Fruit fly (Drosophila melanogaster) whole organism, embryonic: ENCODE measurements around the gene Drsl1.

Experiments used
- Bteb2 ChIP-seq: fragments of 200-800 bp; sonication (Bioruptor generic); optimal IDR thresholded peaks from 2 replicates; lab custom pipeline; 2016; ENCODE audit warnings: missing biosample characterization, missing genetic modification characterization
- CG10431 ChIP-seq: fragments of 200-800 bp; sonication (Bioruptor generic); optimal IDR thresholded peaks from 3 replicates; lab custom pipeline; 2018; ENCODE audit warnings: missing biosample characterization, mild to moderate bottlenecking, missing genetic modification characterization
- CG12104 ChIP-seq: fragments of 200-800 bp; sonication (Bioruptor generic); optimal IDR thresholded peaks from 3 replicates; lab custom pipeline; 2016; ENCODE audit warnings: missing biosample characterization, missing genetic modification characterization
- CG12769 ChIP-seq: fragments of 200-800 bp; sonication (Bioruptor generic); optimal IDR thresholded peaks from 2 replicates; lab custom pipeline; 2019; ENCODE audit warnings: missing biosample characterization, mild to moderate bottlenecking, missing genetic modification characterization, moderate library complexity
- CG13624 ChIP-seq: fragments of 200-800 bp; sonication (Bioruptor generic); optimal IDR thresholded peaks from 2 replicates; lab custom pipeline; 2016; ENCODE audit warnings: missing biosample characterization, missing genetic modification characterization
- CG15479 ChIP-seq: fragments of 200-800 bp; sonication (Bioruptor generic); optimal IDR thresholded peaks from 3 replicates; lab custom pipeline; 2019; ENCODE audit warnings: missing biosample characterization, mild to moderate bottlenecking, missing genetic modification characterization, moderate library complexity
- CG1832 ChIP-seq: fragments of 200-800 bp; sonication (Bioruptor generic); optimal IDR thresholded peaks from 2 replicates; lab custom pipeline; 2017; ENCODE audit warnings: missing biosample characterization, mild to moderate bottlenecking, missing genetic modification characterization, inconsistent platforms
- CG18599 ChIP-seq: fragments of 200-800 bp; sonication (Bioruptor generic); optimal IDR thresholded peaks from 3 replicates; lab custom pipeline; 2017; ENCODE audit warnings: missing biosample characterization, missing genetic modification characterization, mild to moderate bottlenecking, moderate library complexity, missing genetic modification reagents
- CG2712 ChIP-seq: fragments of 200-800 bp; optimal IDR thresholded peaks from 3 replicates; lab custom pipeline; 2019; ENCODE audit warnings: missing biosample characterization, mild to moderate bottlenecking, missing genetic modification characterization, moderate library complexity
- CG2889 ChIP-seq: fragments of 200-800 bp; sonication (Bioruptor generic); IDR thresholded peaks from 3 replicates; pipeline ENCODE4 v1.3.6; 2022; ENCODE audit warnings: missing biosample characterization, missing genetic modification characterization
- CG31224 ChIP-seq: fragments of 200-800 bp; sonication (Bioruptor generic); IDR thresholded peaks from 2 replicates; pipeline ENCODE4 v1.3.6; 2022; ENCODE audit warnings: missing biosample characterization, missing genetic modification characterization
- CG31441 ChIP-seq: fragments of 200-800 bp; sonication (Bioruptor generic); IDR thresholded peaks from 2 replicates; pipeline ENCODE4 v1.3.6; 2022; ENCODE audit warnings: missing biosample characterization, missing genetic modification characterization
- CG32532 ChIP-seq: fragments of 200-800 bp; sonication (Bioruptor generic); IDR thresholded peaks from 2 replicates; pipeline ENCODE4 v1.3.6; 2022; ENCODE audit warnings: missing biosample characterization, missing genetic modification characterization
- CG3847 ChIP-seq: fragments of 200-800 bp; sonication (Bioruptor generic); IDR thresholded peaks from 2 replicates; pipeline ENCODE4 v1.3.6; 2022; ENCODE audit warnings: missing biosample characterization, missing genetic modification characterization
- CG4707 ChIP-seq: fragments of 200-800 bp; sonication (Bioruptor generic); optimal IDR thresholded peaks from 2 replicates; lab custom pipeline; 2018; ENCODE audit warnings: missing biosample characterization, mild to moderate bottlenecking, missing genetic modification characterization, moderate library complexity
- CG4730 ChIP-seq: fragments of 200-800 bp; sonication (Bioruptor generic); IDR thresholded peaks from 2 replicates; pipeline ENCODE4 v1.3.6; 2022; ENCODE audit warnings: missing biosample characterization, missing genetic modification characterization
- CG6791 ChIP-seq: fragments of 200-800 bp; sonication (Bioruptor generic); IDR thresholded peaks from 3 replicates; pipeline ENCODE4 v1.3.6; 2022; ENCODE audit warnings: missing biosample characterization, missing genetic modification characterization; ENCODE audit not compliant: partially characterized antibody
- CG6854 ChIP-seq: fragments of 200-800 bp; sonication (Bioruptor generic); optimal IDR thresholded peaks from 3 replicates; lab custom pipeline; 2017; ENCODE audit warnings: missing biosample characterization, mild to moderate bottlenecking, missing genetic modification characterization
- CG7357 ChIP-seq: fragments of 200-800 bp; sonication (Bioruptor generic); IDR thresholded peaks from 3 replicates; pipeline ENCODE4 v1.3.6; 2022; ENCODE audit warnings: missing biosample characterization, missing genetic modification characterization
- CHES-1-like ChIP-seq: fragments of 200-800 bp; sonication (Bioruptor generic); optimal IDR thresholded peaks from 2 replicates; lab custom pipeline; 2016; ENCODE audit warnings: missing biosample characterization, missing genetic modification characterization
- CkIIα-i1 ChIP-seq: fragments of 200-800 bp; sonication (Bioruptor generic); IDR thresholded peaks from 2 replicates; pipeline ENCODE4 v1.3.6; 2022; ENCODE audit warnings: missing biosample characterization, missing genetic modification characterization
- Deaf1 ChIP-seq: fragments of 200-800 bp; optimal IDR thresholded peaks from 3 replicates; lab custom pipeline; 2019; ENCODE audit warnings: missing biosample characterization, mild to moderate bottlenecking, missing genetic modification characterization, moderate library complexity
- Doc3 ChIP-seq: fragments of 200-800 bp; sonication (Bioruptor generic); IDR thresholded peaks from 3 replicates; pipeline ENCODE4 v1.3.6; 2022; ENCODE audit warnings: missing biosample characterization, missing genetic modification characterization; ENCODE audit not compliant: partially characterized antibody
- Ets97D ChIP-seq: fragments of 200-800 bp; sonication (Bioruptor generic); optimal IDR thresholded peaks from 3 replicates; lab custom pipeline; 2016; ENCODE audit warnings: missing biosample characterization, missing genetic modification characterization
- Fer2 ChIP-seq: fragments of 200-800 bp; sonication (Bioruptor generic); optimal IDR thresholded peaks from 2 replicates; lab custom pipeline; 2018; ENCODE audit warnings: missing biosample characterization, mild to moderate bottlenecking, missing genetic modification characterization, moderate library complexity
- H2.0 ChIP-seq: fragments of 200-800 bp; sonication (Bioruptor generic); IDR thresholded peaks from 2 replicates; pipeline ENCODE4 v1.3.6; 2022; ENCODE audit warnings: missing biosample characterization, missing genetic modification characterization
- HmgZ ChIP-seq: fragments of 200-800 bp; sonication (Bioruptor generic); optimal IDR thresholded peaks from 2 replicates; lab custom pipeline; 2018; ENCODE audit warnings: missing biosample characterization, mild to moderate bottlenecking, missing genetic modification characterization
- Hsf ChIP-seq: fragments of 200-800 bp; sonication (Bioruptor generic); optimal IDR thresholded peaks from 3 replicates; lab custom pipeline; 2016; ENCODE audit warnings: missing biosample characterization, missing genetic modification characterization
- NK7.1 ChIP-seq: fragments of 200-800 bp; sonication (Bioruptor generic); optimal IDR thresholded peaks from 3 replicates; lab custom pipeline; 2016; ENCODE audit warnings: missing biosample characterization, missing genetic modification characterization
- Ptx1 ChIP-seq: fragments of 200-800 bp; sonication (Bioruptor generic); IDR thresholded peaks from 2 replicates; pipeline ENCODE4 v1.3.6; 2022; ENCODE audit warnings: missing biosample characterization, missing genetic modification characterization
- Usf ChIP-seq: fragments of 200-800 bp; sonication (Bioruptor generic); optimal IDR thresholded peaks from 2 replicates; lab custom pipeline; 2017; ENCODE audit warnings: missing genotype, missing biosample characterization, missing genetic modification characterization
- Xrp1 ChIP-seq: fragments of 200-800 bp; sonication (Bioruptor generic); IDR thresholded peaks from 2 replicates; pipeline ENCODE4 v1.3.6; 2022; ENCODE audit warnings: missing biosample characterization, missing genetic modification characterization
- aop ChIP-seq: fragments of 200-800 bp; sonication (Bioruptor generic); IDR thresholded peaks from 2 replicates; pipeline ENCODE4 v1.3.6; 2022; ENCODE audit warnings: missing biosample characterization, missing genetic modification characterization
- ash1 ChIP-seq: fragments of 200-800 bp; sonication (Bioruptor generic); optimal IDR thresholded peaks from 2 replicates; lab custom pipeline; 2018; ENCODE audit warnings: missing biosample characterization, mild to moderate bottlenecking, missing genetic modification characterization
- caup ChIP-seq: fragments of 200-800 bp; sonication (Bioruptor generic); optimal IDR thresholded peaks from 3 replicates; lab custom pipeline; 2017; ENCODE audit warnings: missing biosample characterization, mild to moderate bottlenecking, missing genetic modification characterization, moderate library complexity; ENCODE audit not compliant: severe bottlenecking
- crp ChIP-seq, 2 experiments: fragments of 200-800 bp; sonication (Bioruptor generic); optimal IDR thresholded peaks; 2 replicates in 1 of 2; 3 replicates in 1 of 2; lab custom pipeline; 2017; ENCODE audit warnings: missing biosample characterization in 2 of 2, missing genetic modification characterization in 2 of 2, mild to moderate bottlenecking in 1 of 2, moderate library complexity in 1 of 2
- disco-r ChIP-seq: fragments of 200-800 bp; sonication (Bioruptor generic); optimal IDR thresholded peaks from 2 replicates; lab custom pipeline; 2016; ENCODE audit warnings: missing biosample characterization, missing genetic modification characterization
- dysf ChIP-seq: fragments of 200-800 bp; sonication (Bioruptor generic); IDR thresholded peaks from 3 replicates; pipeline ENCODE4 v1.3.6; 2022; ENCODE audit warnings: missing biosample characterization, missing genetic modification characterization
- fd102C ChIP-seq: fragments of 200-800 bp; sonication (Bioruptor generic); optimal IDR thresholded peaks from 2 replicates; lab custom pipeline; 2018; ENCODE audit warnings: missing biosample characterization, mild to moderate bottlenecking, missing genetic modification characterization, moderate library complexity
- gce ChIP-seq: fragments of 200-800 bp; sonication (Bioruptor generic); IDR thresholded peaks from 3 replicates; pipeline ENCODE4 v1.3.6; 2022; ENCODE audit warnings: missing biosample characterization, missing genetic modification characterization
- grn ChIP-seq: fragments of 200-800 bp; sonication (Bioruptor generic); optimal IDR thresholded peaks from 3 replicates; lab custom pipeline; 2017; ENCODE audit warnings: missing biosample characterization, missing genetic modification characterization
- gsb ChIP-seq: fragments of 200-800 bp; sonication (Bioruptor generic); IDR thresholded peaks from 2 replicates; pipeline ENCODE4 v1.3.6; 2022; ENCODE audit warnings: missing biosample characterization, missing genetic modification characterization
- lab ChIP-seq: fragments of 200-800 bp; sonication (Bioruptor generic); optimal IDR thresholded peaks from 3 replicates; lab custom pipeline; 2017; ENCODE audit warnings: missing biosample characterization, missing genetic modification characterization, mild to moderate bottlenecking, moderate library complexity, missing genetic modification reagents
- lbe ChIP-seq: fragments of 200-800 bp; sonication (Bioruptor generic); optimal IDR thresholded peaks from 2 replicates; lab custom pipeline; 2016; ENCODE audit warnings: missing biosample characterization, mild to moderate bottlenecking, missing genetic modification characterization
- maf-S ChIP-seq: fragments of 200-800 bp; sonication (Bioruptor generic); optimal IDR thresholded peaks from 2 replicates; lab custom pipeline; 2016; ENCODE audit warnings: missing biosample characterization, missing genetic modification characterization
- mirr ChIP-seq: fragments of 200-800 bp; sonication (Bioruptor generic); optimal IDR thresholded peaks from 3 replicates; lab custom pipeline; 2018; ENCODE audit warnings: missing biosample characterization, mild to moderate bottlenecking, missing genetic modification characterization
- org-1 ChIP-seq: fragments of 200-800 bp; sonication (Bioruptor generic); optimal IDR thresholded peaks from 2 replicates; lab custom pipeline; 2017; ENCODE audit warnings: missing biosample characterization, missing genetic modification characterization
- peb ChIP-seq: fragments of 200-800 bp; sonication (Bioruptor generic); IDR thresholded peaks from 2 replicates; pipeline ENCODE4 v1.3.6; 2022; ENCODE audit warnings: missing biosample characterization, missing genetic modification characterization
- psq ChIP-seq: fragments of 200-800 bp; sonication (Bioruptor generic); optimal IDR thresholded peaks from 2 replicates; lab custom pipeline; 2017; ENCODE audit warnings: missing biosample characterization, missing genetic modification characterization
- ro ChIP-seq: fragments of 200-800 bp; sonication (Bioruptor generic); IDR thresholded peaks from 2 replicates; pipeline ENCODE4 v1.3.6; 2022; ENCODE audit warnings: missing biosample characterization, missing genetic modification characterization
- slou ChIP-seq: fragments of 200-800 bp; sonication (Bioruptor generic); optimal IDR thresholded peaks from 3 replicates; lab custom pipeline; 2016; ENCODE audit warnings: missing biosample characterization, missing genetic modification characterization
- zfh1 ChIP-seq: fragments of 200-800 bp; sonication (Bioruptor generic); IDR thresholded peaks from 3 replicates; pipeline ENCODE4 v1.3.6; 2022; ENCODE audit warnings: missing biosample characterization, missing genetic modification characterization

Gene Drsl1

DNA sequence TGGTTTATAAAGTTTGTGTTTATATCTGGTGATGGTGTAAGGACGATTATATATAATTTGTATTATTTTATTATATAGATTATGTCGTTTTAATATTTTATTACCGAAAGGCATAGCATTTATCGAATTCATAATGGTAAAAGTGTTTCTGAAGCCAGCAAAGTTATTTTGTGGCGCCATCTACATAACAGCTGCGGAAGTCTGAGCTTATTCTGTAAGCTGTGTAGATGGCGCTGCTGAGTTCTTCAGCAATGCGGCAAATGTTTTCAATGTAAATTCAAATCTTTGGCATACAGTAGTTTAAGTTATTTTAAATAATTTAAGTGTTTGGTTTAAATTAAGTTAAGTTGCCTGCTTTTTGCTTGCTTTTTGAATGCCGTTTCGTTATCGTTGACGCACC lies 47.2 kb downstream of the Drsl1 start (continued):
- no peak for TF ChIP-seq HmgZ
- TF ChIP-seq ro (GFP tag; lab: Robert Waterston, UW), result no peak
- TF ChIP-seq gsb (GFP tag; lab: Robert Waterston, UW), result no peak
- TF ChIP-seq CG6791 (GFP tag; lab: Robert Waterston, UW), result no peak
- no peak for TF ChIP-seq CG1832 (GFP tag; lab: Kevin White, UChicago)
- TF ChIP-seq gce (GFP tag; lab: Robert Waterston, UW), result no peak
- no peak for TF ChIP-seq CG12769 (tag; lab: Kevin White, UChicago)
- no peak for TF ChIP-seq NK7.1 (GFP tag; lab: Kevin White, UChicago)
- no peak for TF ChIP-seq psq (GFP tag; lab: Kevin White, UChicago)
- no peak for TF ChIP-seq Usf (GFP tag; lab: Kevin White, UChicago)
- TF ChIP-seq mirr, result no peak
- TF ChIP-seq H2.0 (GFP tag; lab: Robert Waterston, UW), result peak; percentile 52
- TF ChIP-seq Hsf (GFP tag; lab: Kevin White, UChicago), result no peak
- no peak for TF ChIP-seq CG15479 (GFP tag; lab: Kevin White, UChicago)
- no peak for TF ChIP-seq Deaf1 (tag; lab: Kevin White, UChicago)
- TF ChIP-seq caup (GFP tag; lab: Kevin White, UChicago), result no peak
- no peak for TF ChIP-seq slou
- TF ChIP-seq CG4707 (GFP tag; lab: Kevin White, UChicago), result no peak
- no peak for TF ChIP-seq Ets97D (GFP tag; lab: Kevin White, UChicago)
- peak; percentile 49 for TF ChIP-seq CG2712 (tag; lab: Kevin White, UChicago)
- no peak for TF ChIP-seq aop (GFP tag; lab: Robert Waterston, UW)
- TF ChIP-seq Fer2 (tag; lab: Kevin White, UChicago), result no peak
- TF ChIP-seq crp (GFP tag; optimal IDR thresholded peaks at IDR 0.05; lab: Kevin White, UChicago), result no peak
- TF ChIP-seq CG31441 (GFP tag; lab: Robert Waterston, UW), result 0 out of 2 replicates have a peak, but pooled peaks have one; percentile 9
- no peak for TF ChIP-seq CkIIα-i1
- no peak for TF ChIP-seq fd102C (GFP tag; lab: Kevin White, UChicago)
- peak; percentile 86 for TF ChIP-seq CG32532 (GFP tag; lab: Robert Waterston, UW)
- TF ChIP-seq maf-S (GFP tag; lab: Kevin White, UChicago), result no peak
- TF ChIP-seq ash1 (GFP tag; lab: Kevin White, UChicago), result no peak
- no peak for TF ChIP-seq lab (GFP tag; lab: Kevin White, UChicago)
- TF ChIP-seq Xrp1 (GFP tag; lab: Robert Waterston, UW), result no peak
- TF ChIP-seq CG18599 (GFP tag; lab: Kevin White, UChicago), result no peak
- TF ChIP-seq CG6854 (GFP tag; lab: Kevin White, UChicago), result no peak
- peak; percentile 38; the same call in 1 of the 3 replicates for TF ChIP-seq zfh1 (GFP tag; lab: Robert Waterston, UW)
- TF ChIP-seq CG3847 (GFP tag; lab: Robert Waterston, UW), result peak; percentile 28; the same call in 1 of the 2 replicates
- TF ChIP-seq dysf, result peak; percentile 56; the same call in 2 of the 3 replicates
- no peak for TF ChIP-seq CG31224
- no peak for TF ChIP-seq grn (GFP tag; lab: Kevin White, UChicago)
- TF ChIP-seq CG7357 (GFP tag; lab: Robert Waterston, UW), result no peak
- TF ChIP-seq CG4730 (GFP tag; lab: Robert Waterston, UW), result peak; percentile 58; the same call in 1 of the 2 replicates
- TF ChIP-seq CG13624 (GFP tag; lab: Kevin White, UChicago), result no peak
- TF ChIP-seq CG2889, result no peak
- TF ChIP-seq lbe (GFP tag; lab: Kevin White, UChicago), result no peak
- no peak for TF ChIP-seq Doc3 (GFP tag; lab: Robert Waterston, UW)
- TF ChIP-seq org-1 (GFP tag; lab: Kevin White, UChicago), result no peak
- TF ChIP-seq peb (GFP tag; lab: Robert Waterston, UW), result no peak
- no peak for TF ChIP-seq CG10431
- TF ChIP-seq Ptx1 (GFP tag; lab: Robert Waterston, UW), result peak; percentile 60
- TF ChIP-seq Bteb2, result no peak
- no peak for TF ChIP-seq CHES-1-like (GFP tag; lab: Kevin White, UChicago)
- no peak for TF ChIP-seq disco-r
- no peak for TF ChIP-seq CG12104 (GFP tag; lab: Kevin White, UChicago)
